Fruit fly (Drosophila melanogaster) whole organism, adult: Measurements from ENCODE around the gene mRpS11.

Source experiments
- CG5204 ChIP-seq: fragments of 200-800 bp; sonication (Bioruptor generic); optimal IDR thresholded peaks from 2 replicates; lab custom pipeline; 2016; ENCODE audit warnings: missing biosample characterization, missing genetic modification characterization
- Clk ChIP-seq: fragments of 200-800 bp; sonication (Bioruptor generic); optimal IDR thresholded peaks from 2 replicates; lab custom pipeline; 2017; ENCODE audit warnings: missing biosample characterization, missing genetic modification characterization
- Mnt ChIP-seq: fragments of 200-800 bp; sonication (Bioruptor generic); optimal IDR thresholded peaks from 2 replicates; lab custom pipeline; 2016; ENCODE audit warnings: missing biosample characterization, mild to moderate bottlenecking, missing genetic modification characterization
- toe ChIP-seq: fragments of 200-800 bp; sonication (Bioruptor generic); optimal IDR thresholded peaks from 2 replicates; lab custom pipeline; 2016; ENCODE audit warnings: missing biosample characterization, missing genetic modification characterization

- TF ChIP-seq Clk (GFP tag; lab: Kevin White, UChicago), result no peak
- no peak for TF ChIP-seq toe (GFP tag; lab: Kevin White, UChicago)
- no peak for TF ChIP-seq CG5204
- TF ChIP-seq Mnt (GFP tag; lab: Kevin White, UChicago), result no peak
Measured at dm6 chr3R:17108881-17109280, 36.3 kb downstream of the mRpS11 start.
